Worm (Caenorhabditis elegans) whole organism, L4 larva: Measurements from ENCODE around the gene nspd-6.
A peak's percentile ranks its signal among the peaks of the same experiment; 100 is the strongest.

Experiments
- D1046.2 ChIP-seq: fragments of 200-800 bp; sonication (Bioruptor generic); IDR thresholded peaks from 2 replicates; pipeline ENCODE4 v1.3.6; 2022; ENCODE audit warnings: missing genetic modification characterization, missing compliant biosample characterization
- F10B5.3 ChIP-seq: sonication (generic microtip); optimal IDR thresholded peaks from 2 replicates; lab custom pipeline; 2016; ENCODE audit warnings: mild to moderate bottlenecking, missing genetic modification characterization, missing compliant biosample characterization
- F37D6.2 ChIP-seq: sonication (generic microtip); optimal IDR thresholded peaks from 2 replicates; lab custom pipeline; 2016; ENCODE audit warnings: mild to moderate bottlenecking, missing genetic modification characterization, missing compliant biosample characterization
- F44E2.7 ChIP-seq: fragments of 200-800 bp; sonication (Bioruptor generic); IDR thresholded peaks from 2 replicates; pipeline ENCODE4 v2.1.2; 2022; ENCODE audit warnings: missing genetic modification characterization, missing compliant biosample characterization
- F49E8.2 ChIP-seq: sonication (generic microtip); optimal IDR thresholded peaks from 2 replicates; lab custom pipeline; 2016; ENCODE audit warnings: missing compliant biosample characterization, mild to moderate bottlenecking, missing genetic modification characterization, borderline replicate concordance
- T26A8.4 ChIP-seq: fragments of 200-800 bp; sonication (Bioruptor generic); IDR thresholded peaks from 2 replicates; pipeline ENCODE4 v1.3.6; 2022; ENCODE audit warnings: missing genetic modification characterization, missing compliant biosample characterization
- Y48G9A.11 ChIP-seq: fragments of 200-800 bp; sonication (Bioruptor generic); IDR thresholded peaks from 2 replicates; pipeline ENCODE4 v1.3.6; 2022; ENCODE audit warnings: missing genetic modification reagents, missing genetic modification characterization, missing compliant biosample characterization
- Y5F2A.4 ChIP-seq: fragments of 200-800 bp; sonication (Bioruptor generic); optimal IDR thresholded peaks from 2 replicates; lab custom pipeline; 2018; ENCODE audit warnings: mild to moderate bottlenecking, missing genetic modification characterization, missing compliant biosample characterization
- Y75B8A.6 ChIP-seq: fragments of 200-800 bp; sonication (Bioruptor generic); IDR thresholded peaks from 2 replicates; pipeline ENCODE4 v1.3.6; 2022; ENCODE audit warnings: missing genetic modification reagents, missing genetic modification characterization, missing compliant biosample characterization
- aha-1 ChIP-seq: fragments of 150-350 bp; peaks from one replicate; lab custom pipeline; 2014; ENCODE audit warnings: missing biosample characterization, missing genetic modification characterization
- ama-1 ChIP-seq: fragments of 150-350 bp; optimal IDR thresholded peaks from 2 replicates; lab custom pipeline; 2014; ENCODE audit warnings: inconsistent platforms, mixed read lengths
- ceh-20 ChIP-seq: fragments of 200-800 bp; sonication (Bioruptor generic); IDR thresholded peaks from 2 replicates; pipeline ENCODE4 v1.3.6; 2022; ENCODE audit warnings: missing genetic modification reagents, missing genetic modification characterization, missing compliant biosample characterization
- cey-2 ChIP-seq: sonication (generic microtip); optimal IDR thresholded peaks from 3 replicates; lab custom pipeline; 2017; ENCODE audit warnings: missing genetic modification characterization, mild to moderate bottlenecking, missing compliant biosample characterization, antibody characterized with exemption, borderline replicate concordance; ENCODE audit not compliant: insufficient read depth
- dpl-1 ChIP-seq: fragments of 150-350 bp; optimal IDR thresholded peaks from 2 replicates; lab custom pipeline; 2014; ENCODE audit warnings: missing biosample characterization, missing genetic modification reagents, missing genetic modification characterization
- dve-1 ChIP-seq: sonication (generic microtip); optimal IDR thresholded peaks from 2 replicates; lab custom pipeline; 2017; ENCODE audit warnings: antibody characterized with exemption, mild to moderate bottlenecking, missing genetic modification characterization, missing compliant biosample characterization; ENCODE audit not compliant: insufficient read depth
- fkh-10 ChIP-seq: fragments of 150-350 bp; optimal IDR thresholded peaks from 2 replicates; lab custom pipeline; 2014; ENCODE audit warnings: missing biosample characterization, missing genetic modification reagents, missing genetic modification characterization
- fos-1 ChIP-seq: fragments of 150-350 bp; optimal IDR thresholded peaks from 2 replicates; lab custom pipeline; 2014; ENCODE audit warnings: missing biosample characterization, missing genetic modification characterization
- hlh-11 ChIP-seq: fragments of 200-800 bp; sonication (Bioruptor generic); optimal IDR thresholded peaks from 2 replicates; lab custom pipeline; 2018; ENCODE audit warnings: mild to moderate bottlenecking, missing genetic modification characterization, missing compliant biosample characterization
- hlh-30 ChIP-seq: sonication (generic microtip); optimal IDR thresholded peaks from 2 replicates; lab custom pipeline; 2017; ENCODE audit warnings: antibody characterized with exemption, mild to moderate bottlenecking, missing genetic modification characterization, missing compliant biosample characterization; ENCODE audit not compliant: insufficient read depth
- hmg-1.1 ChIP-seq: fragments of 200-800 bp; sonication (Bioruptor generic); IDR thresholded peaks from 2 replicates; pipeline ENCODE4 v1.3.6; 2022; ENCODE audit warnings: missing genetic modification reagents, missing genetic modification characterization, missing compliant biosample characterization
- lim-7 ChIP-seq: fragments of 200-800 bp; sonication (Bioruptor generic); IDR thresholded peaks from 2 replicates; pipeline ENCODE4 v1.3.6; 2022; ENCODE audit warnings: missing genetic modification characterization, missing compliant biosample characterization
- lin-1 ChIP-seq: fragments of 200-800 bp; sonication (Bioruptor generic); IDR thresholded peaks from 2 replicates; pipeline ENCODE4 v1.3.6; 2022; ENCODE audit warnings: missing genetic modification reagents, missing genetic modification characterization, missing compliant biosample characterization
- lin-13 ChIP-seq: fragments of 150-350 bp; optimal IDR thresholded peaks from 2 replicates; lab custom pipeline; 2014; ENCODE audit warnings: missing biosample characterization, missing genetic modification reagents, missing genetic modification characterization
- lin-15B ChIP-seq: fragments of 150-350 bp; sonication (generic microtip); optimal IDR thresholded peaks from 3 replicates; lab custom pipeline; 2014; ENCODE audit warnings: missing biosample characterization, missing genetic modification characterization
- lin-29 ChIP-seq: fragments of 200-800 bp; sonication (Bioruptor generic); IDR thresholded peaks from 2 replicates; pipeline ENCODE4 v1.3.6; 2022; ENCODE audit warnings: missing genetic modification reagents, missing genetic modification characterization, missing compliant biosample characterization
- lin-38 ChIP-seq: fragments of 200-800 bp; sonication (Bioruptor generic); IDR thresholded peaks from 2 replicates; pipeline ENCODE4 v1.3.6; 2022; ENCODE audit warnings: missing genetic modification reagents, missing genetic modification characterization, missing compliant biosample characterization
- lir-3 ChIP-seq: sonication (generic microtip); optimal IDR thresholded peaks from 2 replicates; lab custom pipeline; 2016; ENCODE audit warnings: mild to moderate bottlenecking, missing genetic modification characterization, missing compliant biosample characterization
- madf-9 ChIP-seq: fragments of 200-800 bp; sonication (Bioruptor generic); conservative IDR thresholded peaks from 2 replicates; pipeline ENCODE4 v1.3.6; 2022; ENCODE audit warnings: missing genetic modification reagents, missing genetic modification characterization, missing compliant biosample characterization
- mdt-29 ChIP-seq: fragments of 200-800 bp; sonication (Bioruptor generic); IDR thresholded peaks from 2 replicates; pipeline ENCODE4 v1.3.6; 2022; ENCODE audit warnings: missing genetic modification reagents, missing genetic modification characterization, missing compliant biosample characterization
- mxl-3 ChIP-seq: fragments of 200-800 bp; sonication (Bioruptor generic); optimal IDR thresholded peaks from 2 replicates; lab custom pipeline; 2018; ENCODE audit warnings: mild to moderate bottlenecking, missing genetic modification characterization, missing compliant biosample characterization
- nhr-10 ChIP-seq: fragments of 150-350 bp; optimal IDR thresholded peaks from 2 replicates; lab custom pipeline; 2014; ENCODE audit warnings: missing biosample characterization, missing genetic modification characterization
- nhr-111 ChIP-seq: fragments of 200-800 bp; sonication (Bioruptor generic); optimal IDR thresholded peaks from 2 replicates; lab custom pipeline; 2018; ENCODE audit warnings: mild to moderate bottlenecking, missing genetic modification characterization, missing compliant biosample characterization
- nhr-25 ChIP-seq: sonication (generic microtip); optimal IDR thresholded peaks from 2 replicates; lab custom pipeline; 2017; ENCODE audit warnings: missing genetic modification characterization, mild to moderate bottlenecking, missing compliant biosample characterization, antibody characterized with exemption, moderate library complexity, borderline replicate concordance; ENCODE audit not compliant: insufficient read depth
- nhr-48 ChIP-seq: sonication (generic microtip); optimal IDR thresholded peaks from 2 replicates; lab custom pipeline; 2016; ENCODE audit warnings: mild to moderate bottlenecking, missing genetic modification characterization, missing compliant biosample characterization
- nhr-77 ChIP-seq: fragments of 150-350 bp; optimal IDR thresholded peaks from 2 replicates; lab custom pipeline; 2014; ENCODE audit warnings: missing biosample characterization, missing genetic modification characterization
- php-3 ChIP-seq: fragments of 200-800 bp; sonication (Bioruptor generic); IDR thresholded peaks from 2 replicates; pipeline ENCODE4 v1.3.6; 2022; ENCODE audit warnings: missing genetic modification reagents, missing genetic modification characterization, missing compliant biosample characterization
- rbr-2 ChIP-seq: sonication (generic microtip); optimal IDR thresholded peaks from 2 replicates; lab custom pipeline; 2016; ENCODE audit warnings: missing genotype, missing genetic modification characterization, missing compliant biosample characterization
- saeg-2 ChIP-seq: fragments of 200-800 bp; sonication (Bioruptor generic); IDR thresholded peaks from 2 replicates; pipeline ENCODE4 v1.3.6; 2022; ENCODE audit warnings: missing genetic modification reagents, missing genetic modification characterization, missing compliant biosample characterization
- set-16 ChIP-seq: fragments of 200-800 bp; sonication (Bioruptor generic); IDR thresholded peaks from 2 replicates; pipeline ENCODE4 v1.3.6; 2022; ENCODE audit warnings: missing genetic modification reagents, missing genetic modification characterization, missing compliant biosample characterization
- snpc-1.2 ChIP-seq: fragments of 200-800 bp; sonication (Bioruptor generic); IDR thresholded peaks from 2 replicates; pipeline ENCODE4 v1.3.6; 2022; ENCODE audit warnings: missing genetic modification reagents, missing genetic modification characterization, missing compliant biosample characterization
- snpc-4 ChIP-seq: fragments of 150-350 bp; optimal IDR thresholded peaks from 2 replicates; lab custom pipeline; 2014; ENCODE audit warnings: missing biosample characterization, missing genetic modification characterization
- spr-3 ChIP-seq: fragments of 200-800 bp; sonication (Bioruptor generic); optimal IDR thresholded peaks from 2 replicates; lab custom pipeline; 2018; ENCODE audit warnings: mild to moderate bottlenecking, missing genetic modification characterization, missing compliant biosample characterization
- unc-130 ChIP-seq: sonication (generic microtip); optimal IDR thresholded peaks from 2 replicates; lab custom pipeline; 2016; ENCODE audit warnings: missing genetic modification reagents, missing genetic modification characterization, missing compliant biosample characterization
- zip-2 ChIP-seq: fragments of 150-350 bp; optimal IDR thresholded peaks from 2 replicates; lab custom pipeline; 2014; ENCODE audit warnings: missing biosample characterization, missing genetic modification characterization

nspd-6 gene

ce11 chrIV:5188051-5188450 lies 22.5 kb upstream of the nspd-6 start:
- TF ChIP-seq nhr-111 (GFP tag; lab: Kevin White, UChicago) (no peak), ama-1 (lab: Kevin White, UChicago) (no peak), F37D6.2 (no peak), dpl-1 (peak; percentile 84), zip-2 (tag; lab: Kevin White, UChicago) (no peak), rbr-2 (tag; lab: Kevin White, UChicago) (no peak), lin-15B (tag; lab: Kevin White, UChicago) (no peak), dve-1 (tag; lab: Kevin White, UChicago) (no peak), nhr-77 (tag; lab: Kevin White, UChicago) (no peak), nhr-48 (tag; lab: Kevin White, UChicago) (no peak), D1046.2 (no peak), unc-130 (no peak), lin-38 (GFP tag; lab: Robert Waterston, UW) (peak; percentile 49), F49E8.2 (tag; lab: Kevin White, UChicago) (peak; percentile 13), snpc-1.2 (GFP tag; lab: Robert Waterston, UW) (peak; percentile 36; the same call in 1 of the 2 replicates), hlh-11 (tag; lab: Kevin White, UChicago) (no peak), lim-7 (GFP tag; lab: Robert Waterston, UW) (no peak)

DNA sequence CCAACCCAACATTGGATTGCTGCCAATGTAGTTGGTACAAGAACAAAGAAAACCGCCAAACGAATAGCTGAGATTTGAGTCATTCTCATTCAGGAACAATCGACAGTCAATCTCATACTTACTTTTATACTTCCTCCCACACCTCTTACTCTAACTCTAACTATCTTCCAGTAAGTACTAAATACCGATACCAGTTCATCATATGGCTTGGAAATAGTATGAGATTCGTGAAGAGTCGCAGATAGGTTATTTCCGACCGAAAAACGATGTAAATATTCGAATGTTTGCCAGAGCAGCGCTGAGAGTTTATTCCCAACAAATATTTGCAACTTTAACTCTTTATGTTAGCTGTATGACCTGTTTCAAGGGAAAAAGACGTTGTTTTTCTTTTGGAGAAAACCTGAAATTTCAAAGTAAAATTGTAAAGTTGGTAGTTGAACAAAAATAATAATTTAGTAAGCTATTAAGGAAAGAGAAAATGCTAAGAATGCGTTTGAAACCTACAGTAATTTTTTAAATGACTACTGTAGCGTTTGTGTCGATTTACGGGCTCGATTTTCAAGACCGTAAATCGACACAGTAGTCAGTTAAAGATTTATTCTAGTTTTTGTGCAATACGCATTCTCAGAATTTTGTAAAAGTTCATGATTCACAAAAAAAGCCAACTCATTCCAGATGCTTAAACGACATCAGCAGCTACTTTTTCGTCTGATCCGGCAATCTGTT lies 21.1 kb upstream of the nspd-6 start, which contains the start of the genes W03F8.6 and mtrf-1L:
W03F8.6 (minus strand) TSS at position 101 of the 726 bp plus-strand sequence.
mtrf-1L (plus strand) TSS at position 676 of the 726 bp plus-strand sequence.
- TF ChIP-seq lin-29 (GFP tag; lab: Robert Waterston, UW) (no peak), php-3 (GFP tag; lab: Robert Waterston, UW) (no peak), F44E2.7 (GFP tag; lab: Robert Waterston, UW) (no peak), zip-2 (tag; lab: Kevin White, UChicago) (no peak), Y5F2A.4 (GFP tag; lab: Kevin White, UChicago) (no peak), T26A8.4 (GFP tag; lab: Robert Waterston, UW) (no peak), lir-3 (no peak), nhr-10 (tag; lab: Kevin White, UChicago) (no peak), Y75B8A.6 (no peak), aha-1 (tag; lab: Kevin White, UChicago) (no peak), Y48G9A.11 (GFP tag; lab: Robert Waterston, UW) (no peak), mdt-29 (no peak)

DNA sequence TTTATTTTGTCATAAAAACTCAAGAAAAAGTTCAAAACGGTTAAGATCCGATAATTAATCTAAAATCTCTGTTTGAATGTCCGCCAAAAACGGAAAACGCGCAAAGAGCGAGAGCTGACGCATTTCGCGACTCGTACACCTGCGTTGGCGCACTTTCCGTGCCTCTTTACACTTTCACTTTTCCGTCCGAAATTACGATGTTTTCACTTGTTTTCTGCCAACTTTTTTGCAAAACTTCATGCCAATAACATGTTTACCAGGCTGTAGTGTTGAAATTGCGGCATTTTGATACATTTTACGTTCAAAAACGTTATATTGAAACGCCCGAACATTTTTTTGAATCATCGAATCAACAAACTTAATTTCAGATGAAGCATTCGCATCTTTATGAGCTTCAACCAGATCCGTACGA lies 18.2 kb upstream of the nspd-6 start, which contains the start of gene W03F8.4:
W03F8.4 (plus strand) TSS at position 369 of the 412 bp plus-strand sequence.
- TF ChIP-seq lin-15B (tag; lab: Kevin White, UChicago) (peak; percentile 69), lin-29 (GFP tag; lab: Robert Waterston, UW) (peak; percentile 88), saeg-2 (GFP tag; lab: Robert Waterston, UW) (peak; percentile 73; the same call in 1 of the 2 replicates), dpl-1 (peak; percentile 99), lin-13 (GFP tag; lab: Kevin White, UChicago) (peak; percentile 85), ceh-20 (GFP tag; lab: Robert Waterston, UW) (peak; percentile 90), fkh-10 (peak; percentile 24), nhr-25 (tag; lab: Kevin White, UChicago) (peak; percentile 93), madf-9 (GFP tag; lab: Robert Waterston, UW) (0 out of 2 replicates have a peak, but pooled peaks have one; percentile 54), nhr-10 (tag; lab: Kevin White, UChicago) (no peak), snpc-4 (peak; percentile 54), spr-3 (peak; percentile 65), nhr-77 (tag; lab: Kevin White, UChicago) (peak; percentile 91), D1046.2 (0 out of 2 replicates have a peak, but pooled peaks have one; percentile 47), hlh-11 (tag; lab: Kevin White, UChicago) (peak; percentile 92), hmg-1.1 (GFP tag; lab: Robert Waterston, UW) (peak; percentile 89), T26A8.4 (GFP tag; lab: Robert Waterston, UW) (peak; percentile 96), hlh-30 (tag; lab: Kevin White, UChicago) (peak; percentile 85), lim-7 (GFP tag; lab: Robert Waterston, UW) (no peak; the same call in 1 of the 2 replicates), cey-2 (tag; lab: Kevin White, UChicago) (no peak), F10B5.3 (tag; lab: Kevin White, UChicago) (peak; percentile 82), fos-1 (tag; lab: Kevin White, UChicago) (no peak), aha-1 (tag; lab: Kevin White, UChicago) (peak; percentile 97), mxl-3 (peak; percentile 55), Y75B8A.6 (no peak), set-16 (GFP tag; lab: Robert Waterston, UW) (no peak), lin-1 (GFP tag; lab: Robert Waterston, UW) (peak; percentile 91), zip-2 (tag; lab: Kevin White, UChicago) (peak; percentile 49)
